Fruit fly (Drosophila melanogaster) whole organism, embryonic: ENCODE results near the gene ImpE3.
"Not testable (repeated sequence)": the region's sequence is repeated elsewhere in the genome, so short reads cannot be mapped to it uniquely, and the experiment has no call there.

Experiments used
- ATbp ChIP-seq: fragments of 200-800 bp; sonication (Bioruptor generic); optimal IDR thresholded peaks from 2 replicates; lab custom pipeline; 2017; ENCODE audit warnings: missing biosample characterization, mild to moderate bottlenecking, missing genetic modification characterization, missing genetic modification reagents
- Bteb2 ChIP-seq: fragments of 200-800 bp; sonication (Bioruptor generic); optimal IDR thresholded peaks from 2 replicates; lab custom pipeline; 2016; ENCODE audit warnings: missing biosample characterization, missing genetic modification characterization
- CG10321 ChIP-seq: fragments of 200-800 bp; sonication (Bioruptor generic); IDR thresholded peaks from 2 replicates; pipeline ENCODE4 v1.3.6; 2022; ENCODE audit warnings: missing biosample characterization, missing genetic modification characterization
- CG2199 ChIP-seq: fragments of 200-800 bp; sonication (Bioruptor generic); IDR thresholded peaks from 3 replicates; pipeline ENCODE4 v1.3.6; 2022; ENCODE audit warnings: missing biosample characterization, missing genetic modification characterization
- CG33213 ChIP-seq: fragments of 200-800 bp; sonication (Bioruptor generic); optimal IDR thresholded peaks from 3 replicates; lab custom pipeline; 2016; ENCODE audit warnings: missing biosample characterization, missing genetic modification characterization
- CG6272 ChIP-seq: fragments of 200-800 bp; sonication (Bioruptor generic); IDR thresholded peaks from 2 replicates; pipeline ENCODE4 v1.3.6; 2022; ENCODE audit warnings: missing biosample characterization, missing genetic modification characterization
- CG7745 ChIP-seq: fragments of 200-800 bp; sonication (Bioruptor generic); optimal IDR thresholded peaks from 2 replicates; lab custom pipeline; 2018; ENCODE audit warnings: missing biosample characterization, mild to moderate bottlenecking, missing genetic modification characterization, moderate library complexity
- CG8359 ChIP-seq: fragments of 200-800 bp; sonication (Bioruptor generic); optimal IDR thresholded peaks from 2 replicates; lab custom pipeline; 2017; ENCODE audit warnings: missing biosample characterization, mild to moderate bottlenecking, missing genetic modification characterization, borderline replicate concordance
- CG8924 ChIP-seq: fragments of 200-800 bp; optimal IDR thresholded peaks from 3 replicates; lab custom pipeline; 2019; ENCODE audit warnings: missing biosample characterization, mild to moderate bottlenecking, missing genetic modification characterization, moderate library complexity
- CG9932 ChIP-seq: fragments of 200-800 bp; sonication (Bioruptor generic); IDR thresholded peaks from 2 replicates; pipeline ENCODE4 v1.3.6; 2022; ENCODE audit warnings: missing biosample characterization, missing genetic modification characterization
- CrebB ChIP-seq: fragments of 200-800 bp; sonication (Bioruptor generic); optimal IDR thresholded peaks from 3 replicates; lab custom pipeline; 2018; ENCODE audit warnings: missing biosample characterization, mild to moderate bottlenecking, missing genetic modification characterization
- D ChIP-seq, 2 experiments: fragments of 200-800 bp in 1 of 2; fragments of >200 bp in 1 of 2; sonication (Bioruptor generic) in 1 of 2; optimal IDR thresholded peaks; 2 replicates in 1 of 2; 3 replicates in 1 of 2; lab custom pipeline; 2017; ENCODE audit warnings: mild to moderate bottlenecking in 1 of 2, missing biosample characterization in 1 of 2, missing genetic modification characterization in 1 of 2, missing genetic modification reagents in 1 of 2
- Deaf1 ChIP-seq: fragments of 200-800 bp; optimal IDR thresholded peaks from 3 replicates; lab custom pipeline; 2019; ENCODE audit warnings: missing biosample characterization, mild to moderate bottlenecking, missing genetic modification characterization, moderate library complexity
- H2.0 ChIP-seq: fragments of 200-800 bp; sonication (Bioruptor generic); IDR thresholded peaks from 2 replicates; pipeline ENCODE4 v1.3.6; 2022; ENCODE audit warnings: missing biosample characterization, missing genetic modification characterization
- Jarid2 ChIP-seq: fragments of 200-800 bp; sonication (Bioruptor generic); optimal IDR thresholded peaks from 3 replicates; lab custom pipeline; 2017; ENCODE audit warnings: mild to moderate bottlenecking, missing biosample characterization, missing genetic modification reagents, missing genetic modification characterization
- MESR4 ChIP-seq: fragments of 200-800 bp; sonication (Bioruptor generic); optimal IDR thresholded peaks from 2 replicates; lab custom pipeline; 2018; ENCODE audit warnings: missing biosample characterization, mild to moderate bottlenecking, missing genetic modification characterization, moderate library complexity
- Neu2 ChIP-seq: fragments of 200-800 bp; sonication (Bioruptor generic); optimal IDR thresholded peaks from 3 replicates; lab custom pipeline; 2016; ENCODE audit warnings: missing biosample characterization, missing genetic modification characterization, borderline replicate concordance
- Six4 ChIP-seq: fragments of 200-800 bp; sonication (Bioruptor generic); optimal IDR thresholded peaks from 2 replicates; lab custom pipeline; 2016; ENCODE audit warnings: missing biosample characterization, missing genetic modification characterization
- br ChIP-seq: fragments of >200 bp; optimal IDR thresholded peaks from 2 replicates; lab custom pipeline; 2017
- caup ChIP-seq: fragments of 200-800 bp; sonication (Bioruptor generic); optimal IDR thresholded peaks from 3 replicates; lab custom pipeline; 2017; ENCODE audit warnings: missing biosample characterization, mild to moderate bottlenecking, missing genetic modification characterization, moderate library complexity; ENCODE audit not compliant: severe bottlenecking
- chinmo ChIP-seq: fragments of 200-800 bp; sonication (Bioruptor generic); IDR thresholded peaks from 4 replicates; pipeline ENCODE4 v1.3.6; 2022; ENCODE audit warnings: missing biosample characterization, missing genetic modification characterization; ENCODE audit not compliant: partially characterized antibody
- dmrt99B ChIP-seq: fragments of 200-800 bp; sonication (Bioruptor generic); optimal IDR thresholded peaks from 2 replicates; lab custom pipeline; 2018; ENCODE audit warnings: missing biosample characterization, mild to moderate bottlenecking, missing genetic modification characterization, moderate library complexity
- eyg ChIP-seq: fragments of 200-800 bp; sonication (Bioruptor generic); optimal IDR thresholded peaks from 3 replicates; lab custom pipeline; 2016; ENCODE audit warnings: missing biosample characterization, missing genetic modification characterization
- fru ChIP-seq: fragments of >200 bp; optimal IDR thresholded peaks from 2 replicates; lab custom pipeline; 2017
- gt ChIP-seq: fragments of 200-800 bp; sonication (Bioruptor generic); IDR thresholded peaks from 2 replicates; pipeline ENCODE4 v1.3.6; 2022; ENCODE audit warnings: missing biosample characterization, missing genetic modification characterization
- hb ChIP-seq: fragments of 200-800 bp; sonication (Bioruptor generic); IDR thresholded peaks from 3 replicates; pipeline ENCODE4 v1.3.6; 2022; ENCODE audit warnings: missing biosample characterization, missing genetic modification characterization; ENCODE audit not compliant: partially characterized antibody
- hth ChIP-seq: fragments of >200 bp; optimal IDR thresholded peaks from 2 replicates; lab custom pipeline; 2017; ENCODE audit warnings: inconsistent platforms
- ind ChIP-seq: fragments of 200-800 bp; sonication (Bioruptor generic); optimal IDR thresholded peaks from 3 replicates; lab custom pipeline; 2016; ENCODE audit warnings: missing biosample characterization, missing genetic modification characterization
- onecut ChIP-seq: fragments of 200-800 bp; sonication (Bioruptor generic); IDR thresholded peaks from 2 replicates; pipeline ENCODE4 v1.3.6; 2022; ENCODE audit warnings: missing biosample characterization, missing genetic modification characterization
- pan ChIP-seq, 4 experiments: fragments of >200 bp in 3 of 4; fragments of 200-800 bp in 1 of 4; sonication (Bioruptor generic) in 1 of 4; optimal IDR thresholded peaks in 3 of 4; IDR thresholded peaks in 1 of 4; 2 replicates each; pipeline versions ENCODE4 v1.3.6 to Lab custom; 2017 to 2022; ENCODE audit warnings: missing biosample characterization in 2 of 4, missing genetic modification characterization in 2 of 4, mixed read lengths in 1 of 4
- prd ChIP-seq, 3 experiments: fragments of >200 bp in 2 of 3; fragments of 200-800 bp in 1 of 3; sonication (Bioruptor generic) in 1 of 3; optimal IDR thresholded peaks in 2 of 3; IDR thresholded peaks in 1 of 3; 2 replicates in 2 of 3; 3 replicates in 1 of 3; pipeline versions ENCODE4 v1.3.6 to Lab custom; 2017 to 2022; ENCODE audit warnings: missing biosample characterization in 1 of 3, missing genetic modification characterization in 1 of 3
- scrt ChIP-seq: fragments of 200-800 bp; sonication (Bioruptor generic); optimal IDR thresholded peaks from 2 replicates; lab custom pipeline; 2018; ENCODE audit warnings: missing biosample characterization, mild to moderate bottlenecking, missing genetic modification characterization, moderate library complexity
- slou ChIP-seq: fragments of 200-800 bp; sonication (Bioruptor generic); optimal IDR thresholded peaks from 3 replicates; lab custom pipeline; 2016; ENCODE audit warnings: missing biosample characterization, missing genetic modification characterization
- ttk ChIP-seq: fragments of 200-800 bp; sonication (Bioruptor generic); IDR thresholded peaks from 2 replicates; pipeline ENCODE4 v2.1.2; 2022; ENCODE audit warnings: missing biosample characterization, missing genetic modification characterization
- wek ChIP-seq: fragments of 200-800 bp; sonication (Bioruptor generic); optimal IDR thresholded peaks from 3 replicates; lab custom pipeline; 2018; ENCODE audit warnings: missing biosample characterization, mild to moderate bottlenecking, missing genetic modification characterization, moderate library complexity

The ImpE3 gene

DNA sequence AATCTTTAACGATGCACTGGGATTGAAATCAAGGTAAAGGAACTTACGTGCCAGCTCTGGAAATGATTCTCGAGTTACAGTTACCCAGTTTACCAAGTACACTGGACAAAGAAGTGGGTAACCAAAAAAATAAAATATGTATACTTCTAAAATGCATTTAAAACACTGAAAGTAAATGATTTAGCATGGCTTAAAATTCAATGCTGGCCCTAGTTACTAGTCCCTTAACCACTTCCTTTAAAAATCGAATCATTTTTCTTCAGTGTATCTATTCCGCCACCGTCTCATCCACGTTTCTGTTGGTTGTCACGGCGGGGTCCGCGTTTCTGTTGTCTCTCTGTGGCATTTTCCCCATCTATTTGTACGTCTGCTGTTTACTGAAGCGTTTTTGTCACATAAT is 43.3 kb upstream of the ImpE3 start (continued):
- peak; percentile 54 for TF ChIP-seq dmrt99B
- TF ChIP-seq CrebB (tag; lab: Kevin White, UChicago), result no peak
- TF ChIP-seq CG7745, result no peak
- TF ChIP-seq D (optimal IDR thresholded peaks at IDR 0.05; lab: Kevin White, UChicago), result no peak
- no peak for TF ChIP-seq D (GFP tag; optimal IDR thresholded peaks at IDR 0.05; lab: Kevin White, UChicago)
- no peak for TF ChIP-seq ATbp (GFP tag; lab: Kevin White, UChicago)
- TF ChIP-seq onecut (GFP tag; lab: Robert Waterston, UW), result no peak
- no peak for TF ChIP-seq CG8924 (tag; lab: Kevin White, UChicago)
- no peak for TF ChIP-seq wek
- no peak for TF ChIP-seq Six4
- TF ChIP-seq eyg (GFP tag; lab: Kevin White, UChicago), result no peak
- TF ChIP-seq gt (GFP tag; lab: Robert Waterston, UW), result no peak
- TF ChIP-seq hb (GFP tag; lab: Robert Waterston, UW), result no peak
- peak; percentile 35; the same call in 1 of the 2 replicates for TF ChIP-seq CG9932 (GFP tag; lab: Robert Waterston, UW)
- no peak for TF ChIP-seq Jarid2 (GFP tag; lab: Kevin White, UChicago)
- TF ChIP-seq ind (GFP tag; lab: Kevin White, UChicago), result peak; percentile 39
- TF ChIP-seq CG2199, result no peak
- no peak for TF ChIP-seq pan (optimal IDR thresholded peaks at IDR 0.05; lab: Kevin White, UChicago)
- TF ChIP-seq pan (GFP tag; optimal IDR thresholded peaks at IDR 0.05 in 1 of 2, IDR thresholded peaks at IDR 0.05 in 1 of 2), result peak in 1 of 2 experiments; percentile 39
- TF ChIP-seq ttk (GFP tag; lab: Robert Waterston, UW), result no peak
- no peak for TF ChIP-seq Bteb2 (GFP tag; lab: Kevin White, UChicago)
- no peak for TF ChIP-seq H2.0 (GFP tag; lab: Robert Waterston, UW)
- TF ChIP-seq fru (lab: Kevin White, UChicago), result no peak
- TF ChIP-seq br (lab: Kevin White, UChicago), result no peak
- no peak for TF ChIP-seq prd (optimal IDR thresholded peaks at IDR 0.05; lab: Kevin White, UChicago)
- TF ChIP-seq prd (GFP tag; IDR thresholded peaks at IDR 0.05; lab: Robert Waterston, UW), result peak; percentile 61; the same call in 2 of the 3 replicates
- no peak for TF ChIP-seq Neu2 (GFP tag; lab: Kevin White, UChicago)
- no peak for TF ChIP-seq MESR4 (GFP tag; lab: Kevin White, UChicago)

- TF ChIP-seq scrt (GFP tag; lab: Kevin White, UChicago) (peak; percentile 0), Deaf1 (peak; percentile 90), chinmo (GFP tag; lab: Robert Waterston, UW) (0 out of 4 replicates have a peak, but pooled peaks have one; percentile 23), CG6272 (GFP tag; lab: Robert Waterston, UW) (0 out of 2 replicates have a peak, but pooled peaks have one; percentile 21), CG8359 (GFP tag; lab: Kevin White, UChicago) (no peak)
These were observed 29.6 kb upstream of the ImpE3 start, which contains the start of gene mAChR-B for dm6 chr3R:8058984-8059383. mAChR-B (plus strand) TSS chr3R:8059284.

DNA sequence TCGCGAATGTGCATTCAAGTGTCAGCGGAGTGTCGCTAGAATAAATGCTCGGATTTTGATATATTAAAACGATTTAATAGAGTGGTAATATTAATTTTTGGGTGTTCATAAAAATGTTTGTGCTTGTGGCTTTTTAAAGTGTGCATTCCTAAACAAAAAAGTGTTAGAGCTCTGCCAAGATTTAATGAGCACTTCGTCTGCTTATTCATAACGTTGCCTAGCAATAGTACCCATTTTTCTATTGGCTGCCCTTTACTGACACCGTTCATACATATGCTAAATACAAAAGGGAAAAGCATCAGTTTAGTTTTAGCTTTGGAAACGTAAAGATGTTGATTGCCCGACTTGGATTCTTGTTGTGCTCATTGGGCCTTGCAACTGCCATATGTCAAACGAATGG is 20.0 kb upstream of the ImpE3 start, which contains the start of gene CG43061:
Gene CG43061, plus strand, starts transcription at position 301 of the 400 bp plus-strand sequence.
- TF ChIP-seq CG10321 (GFP tag; lab: Robert Waterston, UW); caup (GFP tag; lab: Kevin White, UChicago); slou: not testable (repeated sequence)

DNA sequence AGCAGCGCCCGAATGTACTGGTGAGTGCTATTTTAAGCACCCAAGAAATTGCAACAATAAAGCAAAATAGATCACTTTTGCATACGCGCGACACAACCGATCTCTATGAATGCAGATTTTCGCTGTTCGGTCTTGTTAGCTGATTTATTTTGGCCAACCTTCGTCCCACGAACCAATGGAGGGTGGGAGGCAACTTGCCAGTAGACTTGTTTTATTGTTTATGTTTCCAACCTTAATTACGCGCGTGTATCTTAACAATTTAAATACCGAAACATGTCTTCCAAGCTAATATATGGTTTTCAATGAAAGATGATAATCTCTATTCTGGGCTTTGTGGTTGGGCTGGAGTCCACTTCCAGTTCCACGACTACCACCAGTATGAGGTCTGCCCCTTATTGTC is 19.5 kb upstream of the ImpE3 start, which contains the start of gene CG43618:
Gene CG43618, plus strand, starts transcription at position 301 of the 400 bp plus-strand sequence.
- TF ChIP-seq hth (lab: Kevin White, UChicago); CG33213 (GFP tag; lab: Kevin White, UChicago); H2.0 (GFP tag; lab: Robert Waterston, UW): not testable (repeated sequence)
